Fruit fly (Drosophila melanogaster) whole organism, embryonic: ENCODE results near the gene Trs20.

Source experiments
- ATbp ChIP-seq: fragments of 200-800 bp; sonication (Bioruptor generic); optimal IDR thresholded peaks from 2 replicates; lab custom pipeline; 2017; ENCODE audit warnings: missing biosample characterization, mild to moderate bottlenecking, missing genetic modification characterization, missing genetic modification reagents
- CG10209 ChIP-seq: fragments of 200-800 bp; sonication (Bioruptor generic); optimal IDR thresholded peaks from 3 replicates; lab custom pipeline; 2017; ENCODE audit warnings: missing biosample characterization, mild to moderate bottlenecking, missing genetic modification characterization, missing genetic modification reagents
- CG10543 ChIP-seq: fragments of 200-800 bp; sonication (Bioruptor generic); optimal IDR thresholded peaks from 3 replicates; lab custom pipeline; 2017; ENCODE audit warnings: missing biosample characterization, mild to moderate bottlenecking, missing genetic modification characterization, moderate library complexity
- CG11093 ChIP-seq: fragments of 200-800 bp; sonication (Bioruptor generic); IDR thresholded peaks from 3 replicates; pipeline ENCODE4 v1.3.6; 2022; ENCODE audit warnings: missing biosample characterization, missing genetic modification characterization
- CG13894 ChIP-seq: fragments of 200-800 bp; sonication (Bioruptor generic); optimal IDR thresholded peaks from 3 replicates; lab custom pipeline; 2018; ENCODE audit warnings: missing biosample characterization, mild to moderate bottlenecking, missing genetic modification characterization, moderate library complexity
- CG14441 ChIP-seq: fragments of 200-800 bp; sonication (Bioruptor generic); IDR thresholded peaks from 2 replicates; pipeline ENCODE4 v1.3.6; 2022; ENCODE audit warnings: missing biosample characterization, missing genetic modification characterization
- CG15269 ChIP-seq: fragments of 200-800 bp; sonication (Bioruptor generic); optimal IDR thresholded peaks from 2 replicates; lab custom pipeline; 2018; ENCODE audit warnings: missing biosample characterization, mild to moderate bottlenecking, missing genetic modification characterization, moderate library complexity
- CG17361 ChIP-seq: fragments of 200-800 bp; sonication (Bioruptor generic); IDR thresholded peaks from 3 replicates; pipeline ENCODE4 v1.3.6; 2022; ENCODE audit warnings: missing biosample characterization, missing genetic modification characterization
- CG17912 ChIP-seq: fragments of 200-800 bp; sonication (Bioruptor generic); optimal IDR thresholded peaks from 2 replicates; lab custom pipeline; 2018; ENCODE audit warnings: missing biosample characterization, mild to moderate bottlenecking, missing genetic modification characterization
- CG2678 ChIP-seq: fragments of 200-800 bp; sonication (Bioruptor generic); optimal IDR thresholded peaks from 3 replicates; lab custom pipeline; 2019; ENCODE audit warnings: missing biosample characterization, mild to moderate bottlenecking, missing genetic modification characterization, moderate library complexity
- CG31441 ChIP-seq: fragments of 200-800 bp; sonication (Bioruptor generic); IDR thresholded peaks from 2 replicates; pipeline ENCODE4 v1.3.6; 2022; ENCODE audit warnings: missing biosample characterization, missing genetic modification characterization
- CG6683 ChIP-seq: fragments of 200-800 bp; sonication (Bioruptor generic); optimal IDR thresholded peaks from 2 replicates; lab custom pipeline; 2017; ENCODE audit warnings: missing biosample characterization, mild to moderate bottlenecking, missing genetic modification characterization, missing genetic modification reagents
- CG7556 ChIP-seq: fragments of 200-800 bp; sonication (Bioruptor generic); optimal IDR thresholded peaks from 2 replicates; lab custom pipeline; 2017; ENCODE audit warnings: missing biosample characterization, mild to moderate bottlenecking, missing genetic modification characterization
- CG7928 ChIP-seq: fragments of 200-800 bp; sonication (Bioruptor generic); optimal IDR thresholded peaks from 2 replicates; lab custom pipeline; 2017; ENCODE audit warnings: missing biosample characterization, mild to moderate bottlenecking, missing genetic modification characterization
- CG9797 ChIP-seq: fragments of 200-800 bp; sonication (Bioruptor generic); optimal IDR thresholded peaks from 3 replicates; lab custom pipeline; 2018; ENCODE audit warnings: missing biosample characterization, mild to moderate bottlenecking, missing genetic modification characterization
- CG9817 ChIP-seq: fragments of 200-800 bp; sonication (Bioruptor generic); optimal IDR thresholded peaks from 2 replicates; lab custom pipeline; 2018; ENCODE audit warnings: missing biosample characterization, mild to moderate bottlenecking, missing genetic modification characterization, moderate library complexity
- CG9876 ChIP-seq: fragments of 200-800 bp; sonication (Bioruptor generic); optimal IDR thresholded peaks from 2 replicates; lab custom pipeline; 2016; ENCODE audit warnings: missing biosample characterization, missing genetic modification characterization
- Dfd ChIP-seq, 2 experiments: fragments of >200 bp; optimal IDR thresholded peaks; 2 replicates each; lab custom pipeline; 2017; ENCODE audit warnings: missing biosample characterization in 2 of 2, missing genetic modification characterization in 2 of 2
- Dref ChIP-seq: fragments of 200-800 bp; sonication (Bioruptor generic); IDR thresholded peaks from 2 replicates; pipeline ENCODE4 v1.3.6; 2022; ENCODE audit warnings: missing biosample characterization, missing genetic modification characterization
- E2f2 ChIP-seq: fragments of 200-800 bp; sonication (Bioruptor generic); IDR thresholded peaks from 2 replicates; pipeline ENCODE4 v1.3.6; 2022; ENCODE audit warnings: missing biosample characterization, missing genetic modification characterization
- NC2α ChIP-seq: fragments of 200-800 bp; sonication (Bioruptor generic); optimal IDR thresholded peaks from 2 replicates; lab custom pipeline; 2016; ENCODE audit warnings: missing biosample characterization, missing genetic modification characterization
- Opbp ChIP-seq: fragments of 200-800 bp; sonication (Bioruptor generic); IDR thresholded peaks from 3 replicates; pipeline ENCODE4 v1.3.6; 2022; ENCODE audit warnings: missing biosample characterization, missing genetic modification characterization; ENCODE audit not compliant: partially characterized antibody
- Sin3A ChIP-seq: fragments of >200 bp; optimal IDR thresholded peaks from 2 replicates; lab custom pipeline; 2018
- Ssrp ChIP-seq: fragments of 200-800 bp; sonication (Bioruptor generic); optimal IDR thresholded peaks from 2 replicates; lab custom pipeline; 2018; ENCODE audit warnings: missing biosample characterization, mild to moderate bottlenecking, missing genetic modification characterization, moderate library complexity
- Stat92E ChIP-seq, 3 experiments: fragments of >200 bp in 2 of 3; fragments of 200-800 bp in 1 of 3; sonication (Bioruptor generic) in 1 of 3; optimal IDR thresholded peaks; 2 replicates each; lab custom pipeline; 2017 to 2019; ENCODE audit warnings: missing biosample characterization in 3 of 3, missing genetic modification characterization in 3 of 3, mild to moderate bottlenecking in 1 of 3, moderate library complexity in 1 of 3
- Trl ChIP-seq, 3 experiments: fragments of >200 bp in 2 of 3; fragments of 200-800 bp in 1 of 3; sonication (Bioruptor generic) in 1 of 3; optimal IDR thresholded peaks; 2 replicates in 1 of 3; 3 replicates in 2 of 3; lab custom pipeline; 2016 to 2017; ENCODE audit warnings: missing biosample characterization in 1 of 3, missing genetic modification characterization in 1 of 3
- Vsx1 ChIP-seq: fragments of 200-800 bp; sonication (Bioruptor generic); optimal IDR thresholded peaks from 2 replicates; lab custom pipeline; 2017; ENCODE audit warnings: missing biosample characterization, mild to moderate bottlenecking, missing genetic modification characterization, missing genetic modification reagents
- caup ChIP-seq: fragments of 200-800 bp; sonication (Bioruptor generic); optimal IDR thresholded peaks from 3 replicates; lab custom pipeline; 2017; ENCODE audit warnings: missing biosample characterization, mild to moderate bottlenecking, missing genetic modification characterization, moderate library complexity; ENCODE audit not compliant: severe bottlenecking
- chm ChIP-seq: fragments of 200-800 bp; sonication (Bioruptor generic); IDR thresholded peaks from 2 replicates; pipeline ENCODE4 v1.3.6; 2022; ENCODE audit warnings: missing biosample characterization, missing genetic modification characterization
- crol ChIP-seq: fragments of 200-800 bp; sonication (Bioruptor generic); IDR thresholded peaks from 2 replicates; pipeline ENCODE4 v1.3.6; 2022; ENCODE audit warnings: missing biosample characterization, missing genetic modification characterization
- danr ChIP-seq: fragments of 200-800 bp; sonication (Bioruptor generic); IDR thresholded peaks from 2 replicates; pipeline ENCODE4 v1.3.6; 2022; ENCODE audit warnings: missing biosample characterization, missing genetic modification characterization
- dati ChIP-seq: fragments of 200-800 bp; sonication (Bioruptor generic); IDR thresholded peaks from 2 replicates; pipeline ENCODE4 v1.3.6; 2022; ENCODE audit warnings: missing biosample characterization, missing genetic modification characterization
- esg ChIP-seq: fragments of 200-800 bp; sonication (Bioruptor generic); conservative IDR thresholded peaks from 2 replicates; pipeline ENCODE4 v1.3.6; 2022; ENCODE audit warnings: missing biosample characterization, missing genetic modification characterization
- fru ChIP-seq: fragments of >200 bp; optimal IDR thresholded peaks from 2 replicates; lab custom pipeline; 2017
- gce ChIP-seq: fragments of 200-800 bp; sonication (Bioruptor generic); IDR thresholded peaks from 3 replicates; pipeline ENCODE4 v1.3.6; 2022; ENCODE audit warnings: missing biosample characterization, missing genetic modification characterization
- ham ChIP-seq: fragments of 200-800 bp; sonication (Bioruptor generic); IDR thresholded peaks from 2 replicates; pipeline ENCODE4 v1.3.6; 2022; ENCODE audit warnings: missing biosample characterization, missing genetic modification characterization
- hbn ChIP-seq: fragments of 200-800 bp; sonication (Bioruptor generic); IDR thresholded peaks from 2 replicates; pipeline ENCODE4 v1.3.6; 2022; ENCODE audit warnings: missing biosample characterization, missing genetic modification characterization; ENCODE audit not compliant: partially characterized antibody
- her ChIP-seq: fragments of 200-800 bp; sonication (Bioruptor generic); optimal IDR thresholded peaks from 2 replicates; lab custom pipeline; 2016; ENCODE audit warnings: missing biosample characterization, missing genetic modification characterization
- kay ChIP-seq: fragments of 200-800 bp; sonication (Bioruptor generic); optimal IDR thresholded peaks from 2 replicates; lab custom pipeline; 2016; ENCODE audit warnings: missing biosample characterization, missing genetic modification characterization
- klu ChIP-seq: fragments of 200-800 bp; sonication (Bioruptor generic); IDR thresholded peaks from 2 replicates; pipeline ENCODE4 v1.3.6; 2022; ENCODE audit warnings: missing biosample characterization, missing genetic modification characterization
- luna ChIP-seq: fragments of 200-800 bp; sonication (Bioruptor generic); optimal IDR thresholded peaks from 2 replicates; lab custom pipeline; 2016; ENCODE audit warnings: missing biosample characterization, missing genetic modification characterization
- org-1 ChIP-seq: fragments of 200-800 bp; sonication (Bioruptor generic); optimal IDR thresholded peaks from 2 replicates; lab custom pipeline; 2017; ENCODE audit warnings: missing biosample characterization, missing genetic modification characterization
- pum ChIP-seq: fragments of 200-800 bp; sonication (Bioruptor generic); optimal IDR thresholded peaks from 2 replicates; lab custom pipeline; 2016; ENCODE audit warnings: missing biosample characterization, missing genetic modification characterization
- ro ChIP-seq: fragments of 200-800 bp; sonication (Bioruptor generic); IDR thresholded peaks from 2 replicates; pipeline ENCODE4 v1.3.6; 2022; ENCODE audit warnings: missing biosample characterization, missing genetic modification characterization
- schlank ChIP-seq: fragments of 200-800 bp; sonication (Bioruptor generic); optimal IDR thresholded peaks from 2 replicates; lab custom pipeline; 2018; ENCODE audit warnings: missing biosample characterization, mild to moderate bottlenecking, missing genetic modification characterization
- scrt ChIP-seq: fragments of 200-800 bp; sonication (Bioruptor generic); optimal IDR thresholded peaks from 2 replicates; lab custom pipeline; 2018; ENCODE audit warnings: missing biosample characterization, mild to moderate bottlenecking, missing genetic modification characterization, moderate library complexity
- seq ChIP-seq: fragments of 200-800 bp; sonication (Bioruptor generic); IDR thresholded peaks from 2 replicates; pipeline ENCODE4 v1.3.6; 2022; ENCODE audit warnings: missing biosample characterization, missing genetic modification characterization
- tup ChIP-seq: fragments of 200-800 bp; sonication (Bioruptor generic); optimal IDR thresholded peaks from 2 replicates; lab custom pipeline; 2016; ENCODE audit warnings: missing biosample characterization, mild to moderate bottlenecking, missing genetic modification characterization, moderate library complexity
- vnd ChIP-seq: fragments of 200-800 bp; sonication (Bioruptor generic); IDR thresholded peaks from 3 replicates; pipeline ENCODE4 v1.3.6; 2022; ENCODE audit warnings: missing biosample characterization, missing genetic modification characterization; ENCODE audit not compliant: partially characterized antibody
- wdn ChIP-seq: fragments of 200-800 bp; sonication (Bioruptor generic); IDR thresholded peaks from 2 replicates; pipeline ENCODE4 v1.3.6; 2022; ENCODE audit warnings: missing biosample characterization, missing genetic modification characterization
- wor ChIP-seq: fragments of 200-800 bp; sonication (Bioruptor generic); IDR thresholded peaks from 2 replicates; pipeline ENCODE4 v1.3.6; 2022; ENCODE audit warnings: missing biosample characterization, missing genetic modification characterization

Trs20 gene

dm6 chr3L:16105528-16105927, 25.9 kb downstream of the Trs20 start, which contains the start of the genes IntS9 and CG43295 (continued):
- peak; percentile 79 for TF ChIP-seq NC2α (GFP tag; lab: Kevin White, UChicago)
- peak; percentile 88 for TF ChIP-seq pum (GFP tag; lab: Kevin White, UChicago)
- no peak for TF ChIP-seq CG10543 (GFP tag; lab: Kevin White, UChicago)
- TF ChIP-seq Dref (GFP tag; lab: Robert Waterston, UW), result peak; percentile 26; the same call in 1 of the 2 replicates
- peak; percentile 77 for TF ChIP-seq wdn (GFP tag; lab: Robert Waterston, UW)
- TF ChIP-seq CG17361, result no peak; the same call in 2 of the 3 replicates
- TF ChIP-seq CG10209 (GFP tag; lab: Kevin White, UChicago), result peak; percentile 67
- TF ChIP-seq Stat92E (GFP tag; optimal IDR thresholded peaks at IDR 0.05; lab: Kevin White, UChicago), result no peak
- peak; percentile 69 for TF ChIP-seq wor
- TF ChIP-seq CG7556 (GFP tag; lab: Kevin White, UChicago), result no peak
- TF ChIP-seq vnd (GFP tag; lab: Robert Waterston, UW), result no peak
- TF ChIP-seq seq (GFP tag; lab: Robert Waterston, UW), result peak; percentile 79
- TF ChIP-seq CG11093 (GFP tag; lab: Robert Waterston, UW), result peak; percentile 67; the same call in 1 of the 3 replicates
- TF ChIP-seq gce, result peak; percentile 83
- peak; percentile 65 for TF ChIP-seq CG9817 (tag; lab: Kevin White, UChicago)
- peak; percentile 96 for TF ChIP-seq CG7928 (GFP tag; lab: Kevin White, UChicago)
- peak; percentile 89 for TF ChIP-seq CG14441 (GFP tag; lab: Robert Waterston, UW)
- no peak for TF ChIP-seq luna (GFP tag; lab: Kevin White, UChicago)
- TF ChIP-seq Dfd (GFP tag; optimal IDR thresholded peaks at IDR 0.05; lab: Kevin White, UChicago), result no peak
- TF ChIP-seq Opbp, result no peak
- peak; percentile 39 for TF ChIP-seq Sin3A
- no peak for TF ChIP-seq CG9797
- no peak; the same call in 1 of the 2 replicates for TF ChIP-seq klu (GFP tag; lab: Robert Waterston, UW)
- peak; percentile 93 for TF ChIP-seq scrt
- TF ChIP-seq fru (lab: Kevin White, UChicago), result no peak
- no peak for TF ChIP-seq CG13894 (tag; lab: Kevin White, UChicago)
- TF ChIP-seq org-1, result peak; percentile 75
- peak; percentile 74 for TF ChIP-seq caup
- peak; percentile 91 for TF ChIP-seq chm (GFP tag; lab: Robert Waterston, UW)
- peak; percentile 77 for TF ChIP-seq E2f2 (GFP tag; lab: Robert Waterston, UW)
- TF ChIP-seq CG31441 (GFP tag; lab: Robert Waterston, UW), result no peak
- TF ChIP-seq CG6683 (GFP tag; lab: Kevin White, UChicago), result peak; percentile 19
- TF ChIP-seq danr (GFP tag; lab: Robert Waterston, UW), result peak; percentile 44
- TF ChIP-seq Trl (optimal IDR thresholded peaks at IDR 0.05; lab: Kevin White, UChicago), result no peak
- peak; percentile 87 for TF ChIP-seq Trl (GFP tag; optimal IDR thresholded peaks at IDR 0.05; lab: Kevin White, UChicago)
- peak; percentile 82 for TF ChIP-seq dati (GFP tag; lab: Robert Waterston, UW)
- TF ChIP-seq CG15269 (tag; lab: Kevin White, UChicago), result no peak
- TF ChIP-seq kay (GFP tag; lab: Kevin White, UChicago), result peak; percentile 64
- peak; percentile 77 for TF ChIP-seq her
- 0 out of 2 replicates have a peak, but pooled peaks have one; percentile 19 for TF ChIP-seq ham (GFP tag; lab: Robert Waterston, UW)
- TF ChIP-seq CG17912 (GFP tag; lab: Kevin White, UChicago), result peak; percentile 16
- peak; percentile 81 for TF ChIP-seq esg (GFP tag; lab: Robert Waterston, UW)
- no peak for TF ChIP-seq ro
- TF ChIP-seq Vsx1 (GFP tag; lab: Kevin White, UChicago), result no peak
- TF ChIP-seq hbn (GFP tag; lab: Robert Waterston, UW), result no peak
- peak; percentile 56 for TF ChIP-seq schlank
- 0 out of 2 replicates have a peak, but pooled peaks have one; percentile 17 for TF ChIP-seq crol (GFP tag; lab: Robert Waterston, UW)
- TF ChIP-seq Ssrp (tag; lab: Kevin White, UChicago), result peak; percentile 78
- TF ChIP-seq ATbp (GFP tag; lab: Kevin White, UChicago), result peak; percentile 62
- peak; percentile 68 for TF ChIP-seq CG9876 (GFP tag; lab: Kevin White, UChicago)
- no peak for TF ChIP-seq CG2678 (tag; lab: Kevin White, UChicago)
- TF ChIP-seq tup (GFP tag; lab: Kevin White, UChicago), result peak; percentile 69
